Fruit fly (Drosophila melanogaster) whole organism, embryonic: ENCODE measurements around the gene RpLP1.

Experiments
- Atf-2 ChIP-seq: fragments of 200-800 bp; sonication (Bioruptor generic); optimal IDR thresholded peaks from 2 replicates; lab custom pipeline; 2016; ENCODE audit warnings: missing biosample characterization, missing genetic modification characterization
- BEAF-32 ChIP-seq: fragments of 200-800 bp; sonication (Bioruptor generic); optimal IDR thresholded peaks from 3 replicates; lab custom pipeline; 2017; ENCODE audit warnings: missing biosample characterization, missing genetic modification characterization, mild to moderate bottlenecking, moderate library complexity, missing genetic modification reagents
- BtbVII ChIP-seq: fragments of 200-800 bp; sonication (Bioruptor generic); optimal IDR thresholded peaks from 3 replicates; lab custom pipeline; 2017; ENCODE audit warnings: missing biosample characterization, mild to moderate bottlenecking, missing genetic modification characterization
- C15 ChIP-seq: fragments of 200-800 bp; sonication (Bioruptor generic); IDR thresholded peaks from 3 replicates; pipeline ENCODE4 v1.3.6; 2022; ENCODE audit warnings: missing biosample characterization, missing genetic modification characterization
- CG10366 ChIP-seq: fragments of 200-800 bp; sonication (Bioruptor generic); IDR thresholded peaks from 2 replicates; pipeline ENCODE4 v1.3.6; 2022; ENCODE audit warnings: missing biosample characterization, missing genetic modification characterization
- CG12942 ChIP-seq: fragments of 200-800 bp; sonication (Bioruptor generic); optimal IDR thresholded peaks from 3 replicates; lab custom pipeline; 2016; ENCODE audit warnings: missing biosample characterization, missing genetic modification characterization
- CG14441 ChIP-seq: fragments of 200-800 bp; sonication (Bioruptor generic); IDR thresholded peaks from 2 replicates; pipeline ENCODE4 v1.3.6; 2022; ENCODE audit warnings: missing biosample characterization, missing genetic modification characterization
- CG15269 ChIP-seq: fragments of 200-800 bp; sonication (Bioruptor generic); optimal IDR thresholded peaks from 2 replicates; lab custom pipeline; 2018; ENCODE audit warnings: missing biosample characterization, mild to moderate bottlenecking, missing genetic modification characterization, moderate library complexity
- CG2678 ChIP-seq: fragments of 200-800 bp; sonication (Bioruptor generic); optimal IDR thresholded peaks from 3 replicates; lab custom pipeline; 2019; ENCODE audit warnings: missing biosample characterization, mild to moderate bottlenecking, missing genetic modification characterization, moderate library complexity
- CG32772 ChIP-seq: fragments of 200-800 bp; sonication (Bioruptor generic); IDR thresholded peaks from 2 replicates; pipeline ENCODE4 v1.3.6; 2022; ENCODE audit warnings: missing biosample characterization, missing genetic modification characterization
- CG33557 ChIP-seq: fragments of 200-800 bp; sonication (Bioruptor generic); optimal IDR thresholded peaks from 2 replicates; lab custom pipeline; 2019; ENCODE audit warnings: missing biosample characterization, mild to moderate bottlenecking, missing genetic modification characterization, moderate library complexity
- CG4360 ChIP-seq: fragments of 200-800 bp; sonication (Bioruptor generic); IDR thresholded peaks from 2 replicates; pipeline ENCODE4 v1.3.6; 2022; ENCODE audit warnings: missing biosample characterization, missing genetic modification characterization
- CG43689 ChIP-seq: fragments of 200-800 bp; sonication (Bioruptor generic); IDR thresholded peaks from 2 replicates; pipeline ENCODE4 v1.3.6; 2022; ENCODE audit warnings: missing biosample characterization, missing genetic modification characterization
- CG4617 ChIP-seq: fragments of 200-800 bp; sonication (Bioruptor generic); optimal IDR thresholded peaks from 3 replicates; lab custom pipeline; 2016; ENCODE audit warnings: missing biosample characterization, missing genetic modification characterization, borderline replicate concordance
- CG4707 ChIP-seq: fragments of 200-800 bp; sonication (Bioruptor generic); optimal IDR thresholded peaks from 2 replicates; lab custom pipeline; 2018; ENCODE audit warnings: missing biosample characterization, mild to moderate bottlenecking, missing genetic modification characterization, moderate library complexity
- CG6813 ChIP-seq: fragments of 200-800 bp; sonication (Bioruptor generic); optimal IDR thresholded peaks from 2 replicates; lab custom pipeline; 2017; ENCODE audit warnings: missing biosample characterization, missing genetic modification characterization, mild to moderate bottlenecking, moderate library complexity, missing genetic modification reagents
- CG8089 ChIP-seq: fragments of 200-800 bp; sonication (Bioruptor generic); optimal IDR thresholded peaks from 3 replicates; lab custom pipeline; 2016; ENCODE audit warnings: missing biosample characterization, missing genetic modification characterization
- CG8281 ChIP-seq: fragments of 200-800 bp; sonication (Bioruptor generic); optimal IDR thresholded peaks from 2 replicates; lab custom pipeline; 2018; ENCODE audit warnings: missing biosample characterization, mild to moderate bottlenecking, missing genetic modification characterization, moderate library complexity
- CG8388 ChIP-seq: fragments of 200-800 bp; sonication (Bioruptor generic); optimal IDR thresholded peaks from 2 replicates; lab custom pipeline; 2019; ENCODE audit warnings: missing biosample characterization, mild to moderate bottlenecking, missing genetic modification characterization, moderate library complexity
- CG8765 ChIP-seq: fragments of 200-800 bp; sonication (Bioruptor generic); IDR thresholded peaks from 2 replicates; pipeline ENCODE4 v1.3.6; 2022; ENCODE audit warnings: missing biosample characterization, missing genetic modification characterization
- CG8924 ChIP-seq: fragments of 200-800 bp; optimal IDR thresholded peaks from 3 replicates; lab custom pipeline; 2019; ENCODE audit warnings: missing biosample characterization, mild to moderate bottlenecking, missing genetic modification characterization, moderate library complexity
- CG8944 ChIP-seq: fragments of 200-800 bp; sonication (Bioruptor generic); optimal IDR thresholded peaks from 3 replicates; lab custom pipeline; 2016; ENCODE audit warnings: missing biosample characterization, missing genetic modification characterization
- Kr ChIP-seq: fragments of 200-800 bp; sonication (Bioruptor generic); optimal IDR thresholded peaks from 2 replicates; lab custom pipeline; 2017; ENCODE audit warnings: missing biosample characterization, mild to moderate bottlenecking, missing genetic modification characterization
- Mad ChIP-seq: fragments of 200-800 bp; sonication (Bioruptor generic); optimal IDR thresholded peaks from 2 replicates; lab custom pipeline; 2016; ENCODE audit warnings: missing biosample characterization, missing genetic modification characterization
- Sry-β ChIP-seq: fragments of 200-800 bp; sonication (Bioruptor generic); optimal IDR thresholded peaks from 2 replicates; lab custom pipeline; 2018; ENCODE audit warnings: missing biosample characterization, mild to moderate bottlenecking, missing genetic modification characterization, moderate library complexity
- Taf1 ChIP-seq: fragments of 200-800 bp; sonication (Bioruptor generic); IDR thresholded peaks from 2 replicates; pipeline ENCODE4 v1.3.6; 2022; ENCODE audit warnings: missing biosample characterization, missing genetic modification characterization
- al ChIP-seq: fragments of 200-800 bp; sonication (Bioruptor generic); IDR thresholded peaks from 2 replicates; pipeline ENCODE4 v1.3.6; 2022; ENCODE audit warnings: missing biosample characterization, missing genetic modification characterization
- ara ChIP-seq: fragments of 200-800 bp; sonication (Bioruptor generic); IDR thresholded peaks from 2 replicates; pipeline ENCODE4 v1.3.6; 2022; ENCODE audit warnings: missing biosample characterization, missing genetic modification characterization
- ase ChIP-seq: fragments of 200-800 bp; sonication (Bioruptor generic); IDR thresholded peaks from 3 replicates; pipeline ENCODE4 v1.3.6; 2022; ENCODE audit warnings: missing biosample characterization, missing genetic modification characterization
- ewg ChIP-seq: fragments of 200-800 bp; sonication (Bioruptor generic); optimal IDR thresholded peaks from 3 replicates; lab custom pipeline; 2017; ENCODE audit warnings: mild to moderate bottlenecking, missing biosample characterization, missing genetic modification reagents, missing genetic modification characterization
- fd64A ChIP-seq: fragments of 200-800 bp; sonication (Bioruptor generic); optimal IDR thresholded peaks from 3 replicates; lab custom pipeline; 2018; ENCODE audit warnings: missing biosample characterization, mild to moderate bottlenecking, missing genetic modification characterization
- ftz-f1 ChIP-seq: fragments of 200-800 bp; sonication (Bioruptor generic); optimal IDR thresholded peaks from 2 replicates; lab custom pipeline; 2016; ENCODE audit warnings: missing biosample characterization, missing genetic modification characterization
- ind ChIP-seq: fragments of 200-800 bp; sonication (Bioruptor generic); optimal IDR thresholded peaks from 3 replicates; lab custom pipeline; 2016; ENCODE audit warnings: missing biosample characterization, missing genetic modification characterization
- inv ChIP-seq: fragments of 200-800 bp; sonication (Bioruptor generic); IDR thresholded peaks from 2 replicates; pipeline ENCODE4 v1.3.6; 2022; ENCODE audit warnings: missing biosample characterization, missing genetic modification characterization; ENCODE audit not compliant: partially characterized antibody
- kah ChIP-seq: fragments of 200-800 bp; sonication (Bioruptor generic); optimal IDR thresholded peaks from 2 replicates; lab custom pipeline; 2018; ENCODE audit warnings: missing biosample characterization, mild to moderate bottlenecking, missing genetic modification characterization
- lov ChIP-seq, 2 experiments: fragments of 200-800 bp in 1 of 2; fragments of >200 bp in 1 of 2; sonication (Bioruptor generic) in 1 of 2; IDR thresholded peaks in 1 of 2; optimal IDR thresholded peaks in 1 of 2; 2 replicates in 1 of 2; 3 replicates in 1 of 2; pipeline versions ENCODE4 v1.3.6 to Lab custom; 2017 to 2022; ENCODE audit warnings: missing biosample characterization in 1 of 2, missing genetic modification characterization in 1 of 2
- mam ChIP-seq: fragments of 200-800 bp; sonication (Bioruptor generic); optimal IDR thresholded peaks from 3 replicates; lab custom pipeline; 2016; ENCODE audit warnings: missing biosample characterization, missing genetic modification characterization
- nau ChIP-seq: fragments of 200-800 bp; sonication (Bioruptor generic); optimal IDR thresholded peaks from 3 replicates; lab custom pipeline; 2017; ENCODE audit warnings: missing biosample characterization, mild to moderate bottlenecking, missing genetic modification characterization, missing genetic modification reagents
- nom ChIP-seq: fragments of 200-800 bp; sonication (Bioruptor generic); optimal IDR thresholded peaks from 2 replicates; lab custom pipeline; 2017; ENCODE audit warnings: missing biosample characterization, missing genetic modification characterization, mild to moderate bottlenecking, moderate library complexity, missing genetic modification reagents
- pan ChIP-seq, 4 experiments: fragments of >200 bp in 3 of 4; fragments of 200-800 bp in 1 of 4; sonication (Bioruptor generic) in 1 of 4; optimal IDR thresholded peaks in 3 of 4; IDR thresholded peaks in 1 of 4; 2 replicates each; pipeline versions ENCODE4 v1.3.6 to Lab custom; 2017 to 2022; ENCODE audit warnings: missing biosample characterization in 2 of 4, missing genetic modification characterization in 2 of 4, mixed read lengths in 1 of 4
- peb ChIP-seq: fragments of 200-800 bp; sonication (Bioruptor generic); IDR thresholded peaks from 2 replicates; pipeline ENCODE4 v1.3.6; 2022; ENCODE audit warnings: missing biosample characterization, missing genetic modification characterization
- pfk ChIP-seq: fragments of 200-800 bp; sonication (Bioruptor generic); optimal IDR thresholded peaks from 2 replicates; lab custom pipeline; 2018; ENCODE audit warnings: missing biosample characterization, mild to moderate bottlenecking, missing genetic modification characterization, moderate library complexity
- sisA ChIP-seq: fragments of 200-800 bp; sonication (Bioruptor generic); IDR thresholded peaks from 2 replicates; pipeline ENCODE4 v1.3.6; 2022; ENCODE audit warnings: missing biosample characterization, missing genetic modification characterization
- sob ChIP-seq: fragments of 200-800 bp; sonication (Bioruptor generic); IDR thresholded peaks from 2 replicates; pipeline ENCODE4 v1.3.6; 2022; ENCODE audit warnings: missing biosample characterization, missing genetic modification characterization
- sr ChIP-seq: fragments of 200-800 bp; sonication (Bioruptor generic); IDR thresholded peaks from 3 replicates; pipeline ENCODE4 v1.3.6; 2022; ENCODE audit warnings: missing biosample characterization, missing genetic modification characterization
- ttk ChIP-seq: fragments of 200-800 bp; sonication (Bioruptor generic); IDR thresholded peaks from 2 replicates; pipeline ENCODE4 v2.1.2; 2022; ENCODE audit warnings: missing biosample characterization, missing genetic modification characterization
- vnd ChIP-seq: fragments of 200-800 bp; sonication (Bioruptor generic); IDR thresholded peaks from 3 replicates; pipeline ENCODE4 v1.3.6; 2022; ENCODE audit warnings: missing biosample characterization, missing genetic modification characterization; ENCODE audit not compliant: partially characterized antibody
- vvl ChIP-seq: fragments of 200-800 bp; sonication (Bioruptor generic); IDR thresholded peaks from 2 replicates; pipeline ENCODE4 v1.3.6; 2022; ENCODE audit warnings: missing biosample characterization, missing genetic modification characterization
- wor ChIP-seq: fragments of 200-800 bp; sonication (Bioruptor generic); IDR thresholded peaks from 2 replicates; pipeline ENCODE4 v1.3.6; 2022; ENCODE audit warnings: missing biosample characterization, missing genetic modification characterization

RpLP1 gene

dm6 chr2L:421119-421821 lies 1.5 kb downstream of the RpLP1 start, which contains the start of the genes CG11885 and CG13692 (continued):
- TF ChIP-seq vvl (GFP tag; lab: Robert Waterston, UW) (peak; percentile 69), sr (no peak), CG8281 (tag; lab: Kevin White, UChicago) (peak; percentile 76), lov (optimal IDR thresholded peaks at IDR 0.05; lab: Kevin White, UChicago) (no peak), lov (GFP tag; IDR thresholded peaks at IDR 0.05; lab: Robert Waterston, UW) (0 out of 3 replicates have a peak, but pooled peaks have one; percentile 51), ewg (GFP tag; lab: Kevin White, UChicago) (peak; percentile 47), sob (GFP tag; lab: Robert Waterston, UW) (peak; percentile 60), CG4617 (GFP tag; lab: Kevin White, UChicago) (peak; percentile 72), CG10366 (GFP tag; lab: Robert Waterston, UW) (no peak), Taf1 (GFP tag; lab: Robert Waterston, UW) (no peak), Mad (GFP tag; lab: Kevin White, UChicago) (peak; percentile 45), CG43689 (GFP tag; lab: Robert Waterston, UW) (no peak), CG12942 (GFP tag; lab: Kevin White, UChicago) (peak; percentile 19), CG6813 (GFP tag; lab: Kevin White, UChicago) (no peak), CG2678 (tag; lab: Kevin White, UChicago) (peak; percentile 32), CG8388 (GFP tag; lab: Kevin White, UChicago) (no peak), ftz-f1 (peak; percentile 58), ttk (no peak), Atf-2 (no peak), C15 (no peak), BtbVII (GFP tag; lab: Kevin White, UChicago) (no peak), CG8944 (no peak), CG8924 (tag; lab: Kevin White, UChicago) (peak; percentile 71), Kr (no peak), nom (GFP tag; lab: Kevin White, UChicago) (peak; percentile 34), CG8765 (GFP tag; lab: Robert Waterston, UW) (no peak), sisA (no peak), CG4707 (GFP tag; lab: Kevin White, UChicago) (peak; percentile 1), pfk (GFP tag; lab: Kevin White, UChicago) (no peak), kah (GFP tag; lab: Kevin White, UChicago) (no peak), ase (no peak), CG32772 (GFP tag; lab: Robert Waterston, UW) (no peak), vnd (peak; percentile 93), ind (GFP tag; lab: Kevin White, UChicago) (no peak), Sry-β (GFP tag; lab: Kevin White, UChicago) (peak; percentile 38), CG4360 (GFP tag; lab: Robert Waterston, UW) (no peak), mam (no peak), peb (GFP tag; lab: Robert Waterston, UW) (no peak), CG15269 (tag; lab: Kevin White, UChicago) (peak; percentile 33), al (peak; percentile 8; the same call in 1 of the 2 replicates), CG14441 (GFP tag; lab: Robert Waterston, UW) (no peak), CG33557 (GFP tag; lab: Kevin White, UChicago) (no peak), pan (optimal IDR thresholded peaks at IDR 0.05; lab: Kevin White, UChicago) (no peak), pan (GFP tag; optimal IDR thresholded peaks at IDR 0.05 in 1 of 2, IDR thresholded peaks at IDR 0.05 in 1 of 2) (peak in 1 of 2 experiments; percentile 36), nau (GFP tag; lab: Kevin White, UChicago) (peak; percentile 27), wor (GFP tag; lab: Robert Waterston, UW) (no peak), fd64A (GFP tag; lab: Kevin White, UChicago) (no peak), ara (GFP tag; lab: Robert Waterston, UW) (no peak), CG8089 (no peak), BEAF-32 (GFP tag; lab: Kevin White, UChicago) (peak; percentile 98), inv (GFP tag; lab: Robert Waterston, UW) (peak; percentile 95)
